Worm (Caenorhabditis elegans) whole organism, late embryonic: Measurements from ENCODE around the gene srh-18.

Experiments used
- ama-1 ChIP-seq: fragments of 150-350 bp; optimal IDR thresholded peaks from 2 replicates; lab custom pipeline; 2014
- ceh-2 ChIP-seq: sonication (generic microtip); optimal IDR thresholded peaks from 2 replicates; lab custom pipeline; 2016; ENCODE audit warnings: missing genotype, missing genetic modification characterization, missing compliant biosample characterization
- nhr-232 ChIP-seq: sonication (generic microtip); optimal IDR thresholded peaks from 2 replicates; lab custom pipeline; 2016; ENCODE audit warnings: missing genetic modification characterization, missing compliant biosample characterization
- pha-4 ChIP-seq: fragments of 150-350 bp; optimal IDR thresholded peaks from 2 replicates; lab custom pipeline; 2018; ENCODE audit warnings: missing biosample characterization, missing genetic modification reagents, missing genetic modification characterization
- tbx-7 ChIP-seq: sonication (generic microtip); optimal IDR thresholded peaks from 2 replicates; lab custom pipeline; 2016; ENCODE audit warnings: missing genotype, missing genetic modification characterization, missing compliant biosample characterization

DNA sequence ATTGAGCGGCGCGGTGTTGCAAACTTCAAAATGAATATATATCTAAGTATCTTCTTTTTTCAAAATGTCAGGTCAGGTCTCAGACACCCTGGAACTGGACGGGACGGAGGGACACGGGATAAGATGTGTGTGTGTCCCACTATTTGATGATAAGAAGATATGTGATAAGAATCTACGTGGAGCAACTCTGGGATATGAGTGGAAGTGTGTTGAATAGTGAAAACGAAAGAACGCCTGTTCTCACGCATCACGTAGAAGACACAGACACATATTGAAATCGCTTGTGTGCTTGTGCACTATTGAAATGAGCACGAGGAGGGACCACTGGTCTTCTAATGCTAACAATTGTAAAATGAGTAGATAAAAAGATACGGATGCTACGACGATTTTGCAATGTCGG is 22.4 kb upstream of the srh-18 start, which contains the start of gene uig-1:
- TF ChIP-seq pha-4 (tag; lab: Kevin White, UChicago) = no peak
- TF ChIP-seq tbx-7 (tag; lab: Kevin White, UChicago) = no peak
- no peak for TF ChIP-seq nhr-232 (tag; lab: Kevin White, UChicago)
- TF ChIP-seq ama-1 (lab: Kevin White, UChicago) = no peak
- no peak for TF ChIP-seq ceh-2 (tag; lab: Kevin White, UChicago)
